Fruit fly (Drosophila melanogaster): ENCODE data around the gene CG5846.

- TF ChIP-seq CG8478 (optimal IDR thresholded peaks at IDR 0.05) (no peak), EcR (GFP tag; optimal IDR thresholded peaks at IDR 0.05) (no peak), Dll (optimal IDR thresholded peaks at IDR 0.05) (no peak)
Observed at dm6 chr2L:10004574-10004973, 47.5 kb upstream of the CG5846 start.

Data from whole organism.